Fruit fly (Drosophila melanogaster) whole organism, embryonic: Measurements from ENCODE around the gene CG4455.
A peak's percentile ranks its signal among the peaks of the same experiment; 100 is the strongest.

Experiments used
- Adf1 ChIP-seq: fragments of 200-800 bp; sonication (Bioruptor generic); IDR thresholded peaks from 2 replicates; pipeline ENCODE4 v1.3.6; 2022; ENCODE audit warnings: missing biosample characterization, missing genetic modification characterization
- B-H1 ChIP-seq: fragments of 200-800 bp; sonication (Bioruptor generic); IDR thresholded peaks from 3 replicates; pipeline ENCODE4 v1.3.6; 2022; ENCODE audit warnings: missing biosample characterization, missing genetic modification characterization
- BtbVII ChIP-seq: fragments of 200-800 bp; sonication (Bioruptor generic); optimal IDR thresholded peaks from 3 replicates; lab custom pipeline; 2017; ENCODE audit warnings: missing biosample characterization, mild to moderate bottlenecking, missing genetic modification characterization
- CG10366 ChIP-seq: fragments of 200-800 bp; sonication (Bioruptor generic); IDR thresholded peaks from 2 replicates; pipeline ENCODE4 v1.3.6; 2022; ENCODE audit warnings: missing biosample characterization, missing genetic modification characterization
- CG10543 ChIP-seq: fragments of 200-800 bp; sonication (Bioruptor generic); optimal IDR thresholded peaks from 3 replicates; lab custom pipeline; 2017; ENCODE audit warnings: missing biosample characterization, mild to moderate bottlenecking, missing genetic modification characterization, moderate library complexity
- CG12071 ChIP-seq: fragments of 200-800 bp; sonication (Bioruptor generic); optimal IDR thresholded peaks from 3 replicates; lab custom pipeline; 2018; ENCODE audit warnings: missing biosample characterization, mild to moderate bottlenecking, missing genetic modification characterization
- CG12659 ChIP-seq: fragments of 200-800 bp; sonication (Bioruptor generic); optimal IDR thresholded peaks from 3 replicates; lab custom pipeline; 2017; ENCODE audit warnings: mild to moderate bottlenecking, missing biosample characterization, missing genetic modification reagents, missing genetic modification characterization
- CG14014 ChIP-seq: fragments of 200-800 bp; sonication (Bioruptor generic); IDR thresholded peaks from 2 replicates; pipeline ENCODE4 v1.3.6; 2022; ENCODE audit warnings: missing biosample characterization, missing genetic modification characterization
- CG15011 ChIP-seq: fragments of 200-800 bp; sonication (Bioruptor generic); optimal IDR thresholded peaks from 3 replicates; lab custom pipeline; 2018; ENCODE audit warnings: missing biosample characterization, mild to moderate bottlenecking, missing genetic modification characterization
- CG1529 ChIP-seq: fragments of 200-800 bp; sonication (Bioruptor generic); optimal IDR thresholded peaks from 3 replicates; lab custom pipeline; 2018; ENCODE audit warnings: missing biosample characterization, missing genetic modification characterization
- CG15514 ChIP-seq: fragments of 200-800 bp; sonication (Bioruptor generic); optimal IDR thresholded peaks from 3 replicates; lab custom pipeline; 2017; ENCODE audit warnings: missing biosample characterization, missing genetic modification characterization, mild to moderate bottlenecking, moderate library complexity, missing genetic modification reagents
- CG15601 ChIP-seq: fragments of 200-800 bp; sonication (Bioruptor generic); optimal IDR thresholded peaks from 3 replicates; lab custom pipeline; 2019; ENCODE audit warnings: missing biosample characterization, mild to moderate bottlenecking, missing genetic modification characterization, moderate library complexity
- CG17829 ChIP-seq: fragments of 200-800 bp; optimal IDR thresholded peaks from 2 replicates; lab custom pipeline; 2019; ENCODE audit warnings: missing biosample characterization, mild to moderate bottlenecking, missing genetic modification characterization, moderate library complexity
- CG1832 ChIP-seq: fragments of 200-800 bp; sonication (Bioruptor generic); optimal IDR thresholded peaks from 2 replicates; lab custom pipeline; 2017; ENCODE audit warnings: missing biosample characterization, mild to moderate bottlenecking, missing genetic modification characterization, inconsistent platforms
- CG2875 ChIP-seq: fragments of 200-800 bp; sonication (Bioruptor generic); optimal IDR thresholded peaks from 2 replicates; lab custom pipeline; 2017; ENCODE audit warnings: missing biosample characterization, mild to moderate bottlenecking, missing genetic modification characterization, missing genetic modification reagents
- CG31441 ChIP-seq: fragments of 200-800 bp; sonication (Bioruptor generic); IDR thresholded peaks from 2 replicates; pipeline ENCODE4 v1.3.6; 2022; ENCODE audit warnings: missing biosample characterization, missing genetic modification characterization
- CG3281 ChIP-seq: fragments of 200-800 bp; sonication (Bioruptor generic); optimal IDR thresholded peaks from 3 replicates; lab custom pipeline; 2017; ENCODE audit warnings: missing biosample characterization, mild to moderate bottlenecking, missing genetic modification characterization
- CG5953 ChIP-seq: fragments of 200-800 bp; sonication (Bioruptor generic); IDR thresholded peaks from 2 replicates; pipeline ENCODE4 v1.3.6; 2022; ENCODE audit warnings: missing biosample characterization, missing genetic modification characterization
- CG6689 ChIP-seq: fragments of 200-800 bp; sonication (Bioruptor generic); IDR thresholded peaks from 2 replicates; pipeline ENCODE4 v1.3.6; 2022; ENCODE audit warnings: missing biosample characterization, missing genetic modification characterization
- CG8089 ChIP-seq: fragments of 200-800 bp; sonication (Bioruptor generic); optimal IDR thresholded peaks from 3 replicates; lab custom pipeline; 2016; ENCODE audit warnings: missing biosample characterization, missing genetic modification characterization
- CG9817 ChIP-seq: fragments of 200-800 bp; sonication (Bioruptor generic); optimal IDR thresholded peaks from 2 replicates; lab custom pipeline; 2018; ENCODE audit warnings: missing biosample characterization, mild to moderate bottlenecking, missing genetic modification characterization, moderate library complexity
- CkIIα-i1 ChIP-seq: fragments of 200-800 bp; sonication (Bioruptor generic); IDR thresholded peaks from 2 replicates; pipeline ENCODE4 v1.3.6; 2022; ENCODE audit warnings: missing biosample characterization, missing genetic modification characterization
- D ChIP-seq, 2 experiments: fragments of 200-800 bp in 1 of 2; fragments of >200 bp in 1 of 2; sonication (Bioruptor generic) in 1 of 2; optimal IDR thresholded peaks; 2 replicates in 1 of 2; 3 replicates in 1 of 2; lab custom pipeline; 2017; ENCODE audit warnings: mild to moderate bottlenecking in 1 of 2, missing biosample characterization in 1 of 2, missing genetic modification characterization in 1 of 2, missing genetic modification reagents in 1 of 2
- Fer3 ChIP-seq: fragments of 200-800 bp; sonication (Bioruptor generic); optimal IDR thresholded peaks from 2 replicates; lab custom pipeline; 2018; ENCODE audit warnings: missing biosample characterization, mild to moderate bottlenecking, missing genetic modification characterization, moderate library complexity
- Hmr ChIP-seq: fragments of 200-800 bp; sonication (Bioruptor generic); optimal IDR thresholded peaks from 3 replicates; lab custom pipeline; 2017; ENCODE audit warnings: mild to moderate bottlenecking, missing biosample characterization, missing genetic modification reagents, missing genetic modification characterization
- Lhr ChIP-seq: fragments of 200-800 bp; sonication (Bioruptor generic); optimal IDR thresholded peaks from 3 replicates; lab custom pipeline; 2017; ENCODE audit warnings: mild to moderate bottlenecking, missing biosample characterization, missing genetic modification reagents, missing genetic modification characterization
- PHDP ChIP-seq: fragments of 200-800 bp; sonication (Bioruptor generic); optimal IDR thresholded peaks from 3 replicates; lab custom pipeline; 2018; ENCODE audit warnings: missing biosample characterization, mild to moderate bottlenecking, missing genetic modification characterization, moderate library complexity
- Pdp1 ChIP-seq, 2 experiments: fragments of 200-800 bp; sonication (Bioruptor generic); optimal IDR thresholded peaks; 3 replicates each; lab custom pipeline; 2016; ENCODE audit warnings: missing biosample characterization in 2 of 2, missing genetic modification characterization in 2 of 2, mild to moderate bottlenecking in 1 of 2, moderate library complexity in 1 of 2
- Vsx1 ChIP-seq: fragments of 200-800 bp; sonication (Bioruptor generic); optimal IDR thresholded peaks from 2 replicates; lab custom pipeline; 2017; ENCODE audit warnings: missing biosample characterization, mild to moderate bottlenecking, missing genetic modification characterization, missing genetic modification reagents
- bsh ChIP-seq, 2 experiments: fragments of 200-800 bp; sonication (Bioruptor generic); optimal IDR thresholded peaks; 2 replicates each; lab custom pipeline; 2017 to 2018; ENCODE audit warnings: mild to moderate bottlenecking in 2 of 2, missing biosample characterization in 2 of 2, missing genetic modification characterization in 2 of 2, moderate library complexity in 1 of 2
- btn ChIP-seq: fragments of 200-800 bp; sonication (Bioruptor generic); optimal IDR thresholded peaks from 2 replicates; lab custom pipeline; 2016; ENCODE audit warnings: missing biosample characterization, missing genetic modification characterization
- cas ChIP-seq: fragments of 200-800 bp; sonication (Bioruptor generic); IDR thresholded peaks from 2 replicates; pipeline ENCODE4 v1.3.6; 2022; ENCODE audit warnings: missing biosample characterization, missing genetic modification characterization
- crc ChIP-seq: fragments of 200-800 bp; sonication (Bioruptor generic); optimal IDR thresholded peaks from 2 replicates; lab custom pipeline; 2016; ENCODE audit warnings: missing biosample characterization, missing genetic modification characterization
- dimm ChIP-seq: fragments of 200-800 bp; sonication (Bioruptor generic); IDR thresholded peaks from 2 replicates; pipeline ENCODE4 v1.3.6; 2022; ENCODE audit warnings: missing biosample characterization, missing genetic modification characterization
- dmrt11E ChIP-seq: fragments of 200-800 bp; sonication (Bioruptor generic); optimal IDR thresholded peaks from 3 replicates; lab custom pipeline; 2018; ENCODE audit warnings: missing biosample characterization, mild to moderate bottlenecking, missing genetic modification characterization, moderate library complexity
- dysf ChIP-seq: fragments of 200-800 bp; sonication (Bioruptor generic); IDR thresholded peaks from 3 replicates; pipeline ENCODE4 v1.3.6; 2022; ENCODE audit warnings: missing biosample characterization, missing genetic modification characterization
- en ChIP-seq: fragments of 200-800 bp; sonication (Bioruptor generic); optimal IDR thresholded peaks from 2 replicates; lab custom pipeline; 2016; ENCODE audit warnings: missing biosample characterization, missing genetic modification characterization
- eyg ChIP-seq: fragments of 200-800 bp; sonication (Bioruptor generic); optimal IDR thresholded peaks from 3 replicates; lab custom pipeline; 2016; ENCODE audit warnings: missing biosample characterization, missing genetic modification characterization
- gem ChIP-seq: fragments of 200-800 bp; sonication (Bioruptor generic); optimal IDR thresholded peaks from 2 replicates; lab custom pipeline; 2019; ENCODE audit warnings: missing biosample characterization, mild to moderate bottlenecking, missing genetic modification characterization, moderate library complexity
- grn ChIP-seq: fragments of 200-800 bp; sonication (Bioruptor generic); optimal IDR thresholded peaks from 3 replicates; lab custom pipeline; 2017; ENCODE audit warnings: missing biosample characterization, missing genetic modification characterization
- maf-S ChIP-seq: fragments of 200-800 bp; sonication (Bioruptor generic); optimal IDR thresholded peaks from 2 replicates; lab custom pipeline; 2016; ENCODE audit warnings: missing biosample characterization, missing genetic modification characterization
- mam ChIP-seq: fragments of 200-800 bp; sonication (Bioruptor generic); optimal IDR thresholded peaks from 3 replicates; lab custom pipeline; 2016; ENCODE audit warnings: missing biosample characterization, missing genetic modification characterization
- nau ChIP-seq: fragments of 200-800 bp; sonication (Bioruptor generic); optimal IDR thresholded peaks from 3 replicates; lab custom pipeline; 2017; ENCODE audit warnings: missing biosample characterization, mild to moderate bottlenecking, missing genetic modification characterization, missing genetic modification reagents
- pfk ChIP-seq: fragments of 200-800 bp; sonication (Bioruptor generic); optimal IDR thresholded peaks from 2 replicates; lab custom pipeline; 2018; ENCODE audit warnings: missing biosample characterization, mild to moderate bottlenecking, missing genetic modification characterization, moderate library complexity
- pho ChIP-seq: fragments of 200-800 bp; sonication (Bioruptor generic); optimal IDR thresholded peaks from 2 replicates; lab custom pipeline; 2016; ENCODE audit warnings: missing biosample characterization, missing genetic modification characterization
- unpg ChIP-seq: fragments of 200-800 bp; sonication (Bioruptor generic); optimal IDR thresholded peaks from 3 replicates; lab custom pipeline; 2018; ENCODE audit warnings: missing biosample characterization, mild to moderate bottlenecking, missing genetic modification characterization, moderate library complexity

CG4455 gene

dm6 chr2L:16317777-16318610 is 34.7 kb upstream of the CG4455 start (continued):
- peak; percentile 51 for TF ChIP-seq CG12659 (GFP tag; lab: Kevin White, UChicago)
- TF ChIP-seq pho: peak; percentile 39
- peak; percentile 36 for TF ChIP-seq CG12071 (GFP tag; lab: Kevin White, UChicago)
- TF ChIP-seq CkIIα-i1 (GFP tag; lab: Robert Waterston, UW): no peak
- peak; percentile 50 for TF ChIP-seq unpg
- peak; percentile 77 for TF ChIP-seq Vsx1 (GFP tag; lab: Kevin White, UChicago)
- TF ChIP-seq Lhr (GFP tag; lab: Kevin White, UChicago): peak; percentile 10
- peak; percentile 8 for TF ChIP-seq CG8089
- peak; percentile 24; the same call in 1 of the 2 replicates for TF ChIP-seq CG31441 (GFP tag; lab: Robert Waterston, UW)
- TF ChIP-seq maf-S (GFP tag; lab: Kevin White, UChicago): peak; percentile 12
- TF ChIP-seq dysf (GFP tag; lab: Robert Waterston, UW): peak; percentile 37; the same call in 1 of the 3 replicates
- TF ChIP-seq mam (GFP tag; lab: Kevin White, UChicago): no peak
- peak; percentile 40 for TF ChIP-seq CG15011 (GFP tag; lab: Kevin White, UChicago)
- TF ChIP-seq CG3281 (GFP tag; lab: Kevin White, UChicago): peak; percentile 11
- peak; percentile 63 for TF ChIP-seq BtbVII (GFP tag; lab: Kevin White, UChicago)
- peak; percentile 18 for TF ChIP-seq CG9817 (tag; lab: Kevin White, UChicago)
- no peak for TF ChIP-seq D (optimal IDR thresholded peaks at IDR 0.05; lab: Kevin White, UChicago)
- peak; percentile 4 for TF ChIP-seq D (GFP tag; optimal IDR thresholded peaks at IDR 0.05; lab: Kevin White, UChicago)
- peak; percentile 74 for TF ChIP-seq CG15601 (tag; lab: Kevin White, UChicago)
- no peak for TF ChIP-seq CG17829 (tag; lab: Kevin White, UChicago)
- peak; percentile 14 to 53 for TF ChIP-seq Pdp1 (GFP tag; optimal IDR thresholded peaks at IDR 0.05; lab: Kevin White, UChicago)
- TF ChIP-seq CG5953: peak; percentile 73
- peak; percentile 41 for TF ChIP-seq CG1529
- peak; percentile 48 for TF ChIP-seq pfk (GFP tag; lab: Kevin White, UChicago)
- peak; percentile 13 for TF ChIP-seq grn (GFP tag; lab: Kevin White, UChicago)
- 0 out of 2 replicates have a peak, but pooled peaks have one; percentile 10 for TF ChIP-seq CG10366 (GFP tag; lab: Robert Waterston, UW)
- TF ChIP-seq btn (GFP tag; lab: Kevin White, UChicago): no peak
- no peak for TF ChIP-seq dmrt11E (tag; lab: Kevin White, UChicago)
- TF ChIP-seq CG14014 (GFP tag; lab: Robert Waterston, UW): peak; percentile 60; the same call in 1 of the 2 replicates
- peak in 1 of 2 experiments; percentile 52 for TF ChIP-seq bsh (GFP tag; optimal IDR thresholded peaks at IDR 0.05; lab: Kevin White, UChicago)
- no peak for TF ChIP-seq cas (GFP tag; lab: Robert Waterston, UW)
- peak; percentile 43 for TF ChIP-seq Fer3
- TF ChIP-seq nau (GFP tag; lab: Kevin White, UChicago): peak; percentile 14
- TF ChIP-seq CG1832: no peak
- TF ChIP-seq en: peak; percentile 34
- peak; percentile 55 for TF ChIP-seq crc (GFP tag; lab: Kevin White, UChicago)
- TF ChIP-seq CG6689 (GFP tag; lab: Robert Waterston, UW): 0 out of 2 replicates have a peak, but pooled peaks have one; percentile 12
- TF ChIP-seq CG10543 (GFP tag; lab: Kevin White, UChicago): peak; percentile 79
- TF ChIP-seq CG2875 (GFP tag; lab: Kevin White, UChicago): peak; percentile 58
- TF ChIP-seq dimm (GFP tag; lab: Robert Waterston, UW): no peak
- TF ChIP-seq gem (tag; lab: Kevin White, UChicago): peak; percentile 53
- TF ChIP-seq B-H1 (GFP tag; lab: Robert Waterston, UW): peak; percentile 30; the same call in 1 of the 3 replicates
- TF ChIP-seq Adf1 (GFP tag; lab: Robert Waterston, UW): no peak
- peak; percentile 65 for TF ChIP-seq PHDP (tag; lab: Kevin White, UChicago)
- TF ChIP-seq CG15514 (GFP tag; lab: Kevin White, UChicago): peak; percentile 13
- TF ChIP-seq Hmr (GFP tag; lab: Kevin White, UChicago): peak; percentile 82
- TF ChIP-seq eyg (GFP tag; lab: Kevin White, UChicago): peak; percentile 40
